Fruit fly (Drosophila melanogaster) whole organism, prepupa: ENCODE data around the gene CG43060.
A peak's percentile ranks its signal among the peaks of the same experiment; 100 is the strongest.

Experiments
- Blimp-1 ChIP-seq: fragments of 200-800 bp; sonication (Bioruptor generic); optimal IDR thresholded peaks from 3 replicates; lab custom pipeline; 2017; ENCODE audit warnings: missing biosample characterization, missing genetic modification characterization, mild to moderate bottlenecking, moderate library complexity, missing genetic modification reagents
- CG10631 ChIP-seq: fragments of 200-800 bp; sonication (Bioruptor generic); optimal IDR thresholded peaks from 2 replicates; lab custom pipeline; 2016; ENCODE audit warnings: missing biosample characterization, missing genetic modification characterization
- CG11294 ChIP-seq: fragments of 200-800 bp; sonication (Bioruptor generic); IDR thresholded peaks from 2 replicates; pipeline ENCODE4 v1.3.6; 2022; ENCODE audit warnings: missing biosample characterization, missing genetic modification characterization
- CG11902 ChIP-seq: fragments of 200-800 bp; sonication (Bioruptor generic); optimal IDR thresholded peaks from 3 replicates; lab custom pipeline; 2016; ENCODE audit warnings: missing biosample characterization, missing genetic modification characterization
- CG15336 ChIP-seq: fragments of 200-800 bp; sonication (Bioruptor generic); IDR thresholded peaks from 2 replicates; pipeline ENCODE4 v1.3.6; 2022; ENCODE audit warnings: missing biosample characterization, missing genetic modification characterization
- CG3032 ChIP-seq: fragments of 200-800 bp; optimal IDR thresholded peaks from 2 replicates; lab custom pipeline; 2019; ENCODE audit warnings: missing biosample characterization, mild to moderate bottlenecking, missing genetic modification characterization, moderate library complexity
- CG31627 ChIP-seq: fragments of 200-800 bp; sonication (Bioruptor generic); optimal IDR thresholded peaks from 3 replicates; lab custom pipeline; 2016; ENCODE audit warnings: missing biosample characterization, missing genetic modification characterization
- CG32006 ChIP-seq: fragments of 200-800 bp; sonication (Bioruptor generic); optimal IDR thresholded peaks from 3 replicates; lab custom pipeline; 2017; ENCODE audit warnings: missing biosample characterization, mild to moderate bottlenecking, missing genetic modification characterization
- CG3919 ChIP-seq: fragments of 200-800 bp; sonication (Bioruptor generic); optimal IDR thresholded peaks from 3 replicates; lab custom pipeline; 2016; ENCODE audit warnings: missing biosample characterization, missing genetic modification characterization
- CG4318 ChIP-seq: fragments of 200-800 bp; sonication (Bioruptor generic); optimal IDR thresholded peaks from 3 replicates; lab custom pipeline; 2017; ENCODE audit warnings: missing biosample characterization, mild to moderate bottlenecking, missing genetic modification characterization
- CG6163 ChIP-seq: fragments of 200-800 bp; sonication (Bioruptor generic); IDR thresholded peaks from 3 replicates; pipeline ENCODE4 v1.3.6; 2022; ENCODE audit warnings: missing biosample characterization, missing genetic modification characterization
- CG6276 ChIP-seq: fragments of 200-800 bp; sonication (Bioruptor generic); optimal IDR thresholded peaks from 2 replicates; lab custom pipeline; 2017; ENCODE audit warnings: missing biosample characterization, mild to moderate bottlenecking, missing genetic modification characterization
- CG6808 ChIP-seq: fragments of 200-800 bp; sonication (Bioruptor generic); optimal IDR thresholded peaks from 3 replicates; lab custom pipeline; 2017; ENCODE audit warnings: missing biosample characterization, missing genetic modification characterization, mild to moderate bottlenecking, moderate library complexity, missing genetic modification reagents
- CG6854 ChIP-seq: fragments of 200-800 bp; sonication (Bioruptor generic); optimal IDR thresholded peaks from 2 replicates; lab custom pipeline; 2017; ENCODE audit warnings: missing biosample characterization, mild to moderate bottlenecking, missing genetic modification characterization
- CG7368 ChIP-seq: fragments of 200-800 bp; sonication (Bioruptor generic); optimal IDR thresholded peaks from 3 replicates; lab custom pipeline; 2016; ENCODE audit warnings: missing biosample characterization, missing genetic modification characterization
- CG8119 ChIP-seq: fragments of 200-800 bp; sonication (Bioruptor generic); IDR thresholded peaks from 3 replicates; pipeline ENCODE4 v1.3.6; 2022; ENCODE audit warnings: missing biosample characterization, missing genetic modification characterization
- CG8319 ChIP-seq: fragments of 200-800 bp; sonication (Bioruptor generic); optimal IDR thresholded peaks from 3 replicates; lab custom pipeline; 2016; ENCODE audit warnings: missing biosample characterization, missing genetic modification characterization
- CG8632 ChIP-seq: fragments of 200-800 bp; sonication (Bioruptor generic); optimal IDR thresholded peaks from 3 replicates; lab custom pipeline; 2016; ENCODE audit warnings: missing biosample characterization, missing genetic modification characterization
- CG9139 ChIP-seq: fragments of 200-800 bp; sonication (Bioruptor generic); optimal IDR thresholded peaks from 3 replicates; lab custom pipeline; 2017; ENCODE audit warnings: missing biosample characterization, mild to moderate bottlenecking, missing genetic modification characterization
- Eip75B ChIP-seq: fragments of 200-800 bp; sonication (Bioruptor generic); optimal IDR thresholded peaks from 3 replicates; lab custom pipeline; 2016; ENCODE audit warnings: missing biosample characterization, missing genetic modification characterization
- Eip78C ChIP-seq: fragments of 200-800 bp; sonication (Bioruptor generic); peaks from one replicate; lab custom pipeline; 2016; ENCODE audit warnings: missing biosample characterization, missing genetic modification characterization
- Eip93F ChIP-seq: fragments of 200-800 bp; sonication (Bioruptor generic); optimal IDR thresholded peaks from 2 replicates; lab custom pipeline; 2016; ENCODE audit warnings: missing biosample characterization, mild to moderate bottlenecking, missing genetic modification characterization
- Ets21C ChIP-seq: fragments of 200-800 bp; sonication (Bioruptor generic); optimal IDR thresholded peaks from 3 replicates; lab custom pipeline; 2016; ENCODE audit warnings: missing biosample characterization, missing genetic modification characterization
- Ets96B ChIP-seq: fragments of 200-800 bp; optimal IDR thresholded peaks from 2 replicates; lab custom pipeline; 2019; ENCODE audit warnings: missing biosample characterization, mild to moderate bottlenecking, missing genetic modification characterization, moderate library complexity
- Gug ChIP-seq: fragments of 200-800 bp; sonication (Bioruptor generic); IDR thresholded peaks from 2 replicates; pipeline ENCODE4 v1.3.6; 2022; ENCODE audit warnings: missing biosample characterization, missing genetic modification characterization
- Lpt ChIP-seq: fragments of 200-800 bp; sonication (Bioruptor generic); optimal IDR thresholded peaks from 3 replicates; lab custom pipeline; 2016; ENCODE audit warnings: missing biosample characterization, missing genetic modification characterization
- Met ChIP-seq: fragments of 200-800 bp; sonication (Bioruptor generic); optimal IDR thresholded peaks from 3 replicates; lab custom pipeline; 2016; ENCODE audit warnings: missing biosample characterization, missing genetic modification characterization
- OdsH ChIP-seq: fragments of 200-800 bp; sonication (Bioruptor generic); optimal IDR thresholded peaks from 3 replicates; lab custom pipeline; 2016; ENCODE audit warnings: missing biosample characterization, missing genetic modification characterization
- Smox ChIP-seq: fragments of 200-800 bp; sonication (Bioruptor generic); optimal IDR thresholded peaks from 3 replicates; lab custom pipeline; 2016; ENCODE audit warnings: missing biosample characterization, missing genetic modification characterization
- Sox102F ChIP-seq: fragments of 200-800 bp; sonication (Bioruptor generic); optimal IDR thresholded peaks from 2 replicates; lab custom pipeline; 2016; ENCODE audit warnings: missing biosample characterization, mild to moderate bottlenecking, missing genetic modification characterization
- Sox14 ChIP-seq: fragments of 200-800 bp; sonication (Bioruptor generic); optimal IDR thresholded peaks from 3 replicates; lab custom pipeline; 2016; ENCODE audit warnings: missing biosample characterization, missing genetic modification characterization
- Sox15 ChIP-seq: fragments of 200-800 bp; sonication (Bioruptor generic); optimal IDR thresholded peaks from 3 replicates; lab custom pipeline; 2016; ENCODE audit warnings: missing biosample characterization, missing genetic modification characterization
- achi ChIP-seq: fragments of 200-800 bp; sonication (Bioruptor generic); optimal IDR thresholded peaks from 3 replicates; lab custom pipeline; 2016; ENCODE audit warnings: missing biosample characterization, missing genetic modification characterization
- cyc ChIP-seq: fragments of 200-800 bp; sonication (Bioruptor generic); optimal IDR thresholded peaks from 3 replicates; lab custom pipeline; 2016; ENCODE audit warnings: missing biosample characterization, missing genetic modification characterization
- dac ChIP-seq: fragments of 200-800 bp; sonication (Bioruptor generic); optimal IDR thresholded peaks from 2 replicates; lab custom pipeline; 2017; ENCODE audit warnings: missing biosample characterization, mild to moderate bottlenecking, missing genetic modification characterization
- dsx ChIP-seq: fragments of 200-800 bp; optimal IDR thresholded peaks from 3 replicates; lab custom pipeline; 2019; ENCODE audit warnings: missing biosample characterization, mild to moderate bottlenecking, missing genetic modification characterization, moderate library complexity; ENCODE audit not compliant: poor library complexity, severe bottlenecking
- eg ChIP-seq: fragments of 200-800 bp; sonication (Bioruptor generic); IDR thresholded peaks from 3 replicates; pipeline ENCODE4 v1.3.6; 2022; ENCODE audit warnings: missing biosample characterization, missing genetic modification characterization
- esn ChIP-seq: fragments of 200-800 bp; sonication (Bioruptor generic); optimal IDR thresholded peaks from 2 replicates; lab custom pipeline; 2016; ENCODE audit warnings: missing biosample characterization, mild to moderate bottlenecking, missing genetic modification characterization, moderate library complexity
- fd85E ChIP-seq: fragments of 200-800 bp; sonication (Bioruptor generic); optimal IDR thresholded peaks from 3 replicates; lab custom pipeline; 2016; ENCODE audit warnings: missing biosample characterization, missing genetic modification characterization
- fkh ChIP-seq: fragments of 200-800 bp; sonication (Bioruptor generic); optimal IDR thresholded peaks from 3 replicates; lab custom pipeline; 2017; ENCODE audit warnings: missing biosample characterization, mild to moderate bottlenecking, missing genetic modification characterization, moderate library complexity
- lz ChIP-seq: fragments of 200-800 bp; sonication (Bioruptor generic); optimal IDR thresholded peaks from 3 replicates; lab custom pipeline; 2016; ENCODE audit warnings: missing biosample characterization, missing genetic modification characterization
- net ChIP-seq: fragments of 200-800 bp; sonication (Bioruptor generic); optimal IDR thresholded peaks from 3 replicates; lab custom pipeline; 2016; ENCODE audit warnings: missing biosample characterization, missing genetic modification characterization
- salr ChIP-seq, 2 experiments: fragments of 200-800 bp; sonication (Bioruptor generic); optimal IDR thresholded peaks; 3 replicates each; lab custom pipeline; 2016 to 2018; ENCODE audit warnings: missing biosample characterization in 2 of 2, missing genetic modification characterization in 2 of 2, mild to moderate bottlenecking in 1 of 2
- spab ChIP-seq: fragments of 200-800 bp; sonication (Bioruptor generic); optimal IDR thresholded peaks from 2 replicates; lab custom pipeline; 2017; ENCODE audit warnings: missing biosample characterization, mild to moderate bottlenecking, missing genetic modification characterization, missing genetic modification reagents
- ss ChIP-seq, 2 experiments: fragments of 200-800 bp; sonication (Bioruptor generic); optimal IDR thresholded peaks; 2 replicates in 1 of 2; 3 replicates in 1 of 2; lab custom pipeline; 2017 to 2018; ENCODE audit warnings: mild to moderate bottlenecking in 2 of 2, missing biosample characterization in 2 of 2, missing genetic modification characterization in 2 of 2, moderate library complexity in 1 of 2
- svp ChIP-seq: fragments of 200-800 bp; sonication (Bioruptor generic); peaks from one replicate; lab custom pipeline; 2016; ENCODE audit warnings: missing biosample characterization, missing genetic modification characterization
- vri ChIP-seq: fragments of 200-800 bp; sonication (Bioruptor generic); optimal IDR thresholded peaks from 3 replicates; lab custom pipeline; 2016; ENCODE audit warnings: missing biosample characterization, mild to moderate bottlenecking, missing genetic modification characterization

CG43060 gene

DNA sequence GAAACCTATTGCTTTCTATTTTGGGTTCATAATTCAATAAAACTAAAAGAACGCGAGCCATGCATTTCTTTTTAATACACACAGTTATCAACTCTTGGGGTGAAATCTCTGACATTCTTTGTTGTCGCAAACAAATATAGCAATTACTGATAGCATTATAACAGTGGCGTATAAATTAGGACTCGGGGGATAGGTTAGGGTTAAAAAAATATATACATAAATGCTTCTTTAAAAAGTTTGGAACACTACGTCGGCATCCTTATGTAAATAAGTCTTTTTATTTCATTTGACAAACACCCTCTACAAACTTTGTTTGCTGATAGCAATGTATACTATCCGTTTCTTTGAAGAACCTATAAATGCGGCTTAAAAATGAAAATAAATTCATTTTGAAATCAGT is at the start of gene CG43060 (continued):
- TF ChIP-seq Ets96B (tag; lab: Kevin White, UChicago) = peak; percentile 30
- peak; percentile 4 for TF ChIP-seq CG6276 (GFP tag; lab: Kevin White, UChicago)
- TF ChIP-seq dsx = peak; percentile 39
- no peak for TF ChIP-seq ss (GFP tag; optimal IDR thresholded peaks at IDR 0.05; lab: Kevin White, UChicago)
- TF ChIP-seq Sox102F (GFP tag; lab: Kevin White, UChicago) = peak; percentile 52
- no peak for TF ChIP-seq vri (GFP tag; lab: Kevin White, UChicago)
- TF ChIP-seq Sox15 (GFP tag; lab: Kevin White, UChicago) = no peak

DNA sequence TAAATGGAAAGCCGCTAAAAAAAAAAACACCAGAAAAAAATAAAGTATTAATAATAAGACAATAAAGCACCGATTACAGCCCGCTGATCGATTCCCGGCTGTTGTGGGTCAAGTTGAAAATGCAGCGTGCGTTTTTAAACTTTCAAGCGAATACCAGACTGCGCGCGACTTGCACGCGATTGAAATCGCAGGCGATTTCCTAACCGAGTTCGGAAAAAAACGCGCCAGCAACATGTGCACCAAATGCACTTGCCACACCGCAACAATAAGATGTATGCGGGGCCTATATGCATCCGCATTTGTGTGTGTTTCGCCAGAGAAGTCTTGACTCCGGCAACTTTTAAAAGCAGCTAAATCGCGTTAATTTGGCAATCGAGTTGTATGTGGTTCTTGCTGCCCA is 49.6 kb upstream of the CG43060 start:
- TF ChIP-seq fd85E (GFP tag; lab: Kevin White, UChicago) (no peak), eg (GFP tag; lab: Robert Waterston, UW) (peak; percentile 38; the same call in 1 of the 3 replicates), achi (GFP tag; lab: Kevin White, UChicago) (no peak), CG8119 (GFP tag; lab: Robert Waterston, UW) (0 out of 3 replicates have a peak, but pooled peaks have one; percentile 20), svp (GFP tag; lab: Kevin White, UChicago) (no peak), salr (GFP tag; optimal IDR thresholded peaks at IDR 0.05; lab: Kevin White, UChicago) (no peak), CG6854 (no peak), lz (GFP tag; lab: Kevin White, UChicago) (no peak)

DNA sequence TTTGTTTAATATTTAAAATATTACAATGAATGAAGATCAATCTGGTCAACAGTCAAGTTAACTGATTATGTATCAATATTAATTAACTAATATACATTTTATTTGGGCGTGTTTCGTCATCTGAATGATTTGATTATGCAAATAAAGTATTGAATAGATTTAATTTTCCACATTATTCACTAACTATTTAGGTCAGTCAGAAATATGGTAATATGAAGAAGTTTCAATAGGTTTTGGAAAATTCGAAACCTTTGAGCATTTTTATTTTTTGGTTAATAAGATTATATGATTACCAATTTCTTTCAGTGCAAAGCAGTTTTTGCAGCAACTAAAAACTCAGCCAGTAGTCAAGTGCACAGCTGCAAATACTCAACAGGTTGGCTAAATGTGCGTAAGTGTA is 48.9 kb upstream of the CG43060 start:
- no peak for TF ChIP-seq Lpt
- TF ChIP-seq Ets21C (GFP tag; lab: Kevin White, UChicago) = no peak
- no peak for TF ChIP-seq spab
- no peak for TF ChIP-seq Sox15 (GFP tag; lab: Kevin White, UChicago)
- TF ChIP-seq svp (GFP tag; lab: Kevin White, UChicago) = no peak
- no peak for TF ChIP-seq CG9139 (GFP tag; lab: Kevin White, UChicago)
- TF ChIP-seq fkh (GFP tag; lab: Kevin White, UChicago) = no peak
- no peak for TF ChIP-seq CG8632 (GFP tag; lab: Kevin White, UChicago)
- TF ChIP-seq CG3032 = no peak
- TF ChIP-seq CG6808 = no peak
- no peak for TF ChIP-seq Eip93F (GFP tag; lab: Kevin White, UChicago)
- peak; percentile 70 for TF ChIP-seq eg (GFP tag; lab: Robert Waterston, UW)
- peak; percentile 82 for TF ChIP-seq CG32006 (GFP tag; lab: Kevin White, UChicago)
- TF ChIP-seq fd85E (GFP tag; lab: Kevin White, UChicago) = no peak
- TF ChIP-seq CG6163 (GFP tag; lab: Robert Waterston, UW) = 0 out of 3 replicates have a peak, but pooled peaks have one; percentile 24
- TF ChIP-seq Gug (GFP tag; lab: Robert Waterston, UW) = no peak
- no peak for TF ChIP-seq CG31627 (GFP tag; lab: Kevin White, UChicago)
- TF ChIP-seq Sox14 (GFP tag; lab: Kevin White, UChicago) = no peak
- TF ChIP-seq CG15336 (GFP tag; lab: Robert Waterston, UW) = peak; percentile 55; the same call in 1 of the 2 replicates
- no peak for TF ChIP-seq lz (GFP tag; lab: Kevin White, UChicago)
- TF ChIP-seq CG6854 = no peak
- TF ChIP-seq CG8119 (GFP tag; lab: Robert Waterston, UW) = peak; percentile 33; the same call in 2 of the 3 replicates
- no peak for TF ChIP-seq vri (GFP tag; lab: Kevin White, UChicago)
- TF ChIP-seq cyc (GFP tag; lab: Kevin White, UChicago) = no peak
- peak; percentile 30 for TF ChIP-seq OdsH (GFP tag; lab: Kevin White, UChicago)
- TF ChIP-seq esn (GFP tag; lab: Kevin White, UChicago) = no peak
- TF ChIP-seq CG3919 = peak; percentile 4
- TF ChIP-seq CG4318 (GFP tag; lab: Kevin White, UChicago) = peak; percentile 68
- no peak for TF ChIP-seq CG11294 (GFP tag; lab: Robert Waterston, UW)
- TF ChIP-seq dac = no peak
- no peak for TF ChIP-seq Eip75B (GFP tag; lab: Kevin White, UChicago)
- TF ChIP-seq Met (GFP tag; lab: Kevin White, UChicago) = no peak
- TF ChIP-seq CG8319 (GFP tag; lab: Kevin White, UChicago) = no peak
- no peak for TF ChIP-seq CG11902 (GFP tag; lab: Kevin White, UChicago)
- TF ChIP-seq CG7368 (GFP tag; lab: Kevin White, UChicago) = no peak
- no peak for TF ChIP-seq CG10631
- peak; percentile 75 for TF ChIP-seq Eip78C
- TF ChIP-seq net (GFP tag; lab: Kevin White, UChicago) = peak; percentile 47
- TF ChIP-seq Smox (GFP tag; lab: Kevin White, UChicago) = no peak
- no peak for TF ChIP-seq Blimp-1
- peak; percentile 67 for TF ChIP-seq CG6276 (GFP tag; lab: Kevin White, UChicago)
